Fruit fly (Drosophila melanogaster): ENCODE results near the gene CG7377.

DNA sequence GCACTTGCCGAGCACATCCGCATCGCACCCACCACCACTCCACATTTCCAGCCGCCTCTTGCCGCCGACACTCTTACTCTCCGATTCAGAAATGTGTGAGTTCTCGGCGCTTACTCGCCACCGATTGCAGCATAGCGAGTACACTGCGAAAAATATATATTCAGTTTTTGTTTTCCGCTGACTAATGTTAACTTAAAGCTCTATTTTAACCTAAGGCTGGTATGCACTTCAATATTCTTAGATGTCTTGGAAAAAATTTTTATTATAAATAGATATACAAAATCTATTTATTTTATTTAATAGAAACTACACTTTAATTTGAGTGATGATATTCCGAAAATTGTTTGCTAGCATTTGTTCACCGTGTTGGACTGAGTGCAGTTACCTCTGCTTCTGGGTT, 9.8 kb downstream of the CG7377 start:
- TF ChIP-seq CG8478 (optimal IDR thresholded peaks at IDR 0.05) (no peak), CTCF (optimal IDR thresholded peaks at IDR 0.05) (no peak)
